Worm (Caenorhabditis elegans) whole organism, mixed stage, embryonic: ENCODE measurements around the gene kgb-2.

Experiments used
- bed-3 ChIP-seq: fragments of 200-800 bp; sonication (Bioruptor generic); optimal IDR thresholded peaks from 3 replicates; lab custom pipeline; 2018; ENCODE audit warnings: mild to moderate bottlenecking, missing genetic modification characterization, moderate library complexity, missing compliant biosample characterization
- elt-3 ChIP-seq: fragments of 150-350 bp; optimal IDR thresholded peaks from 2 replicates; lab custom pipeline; 2014; ENCODE audit warnings: missing biosample characterization, missing genetic modification characterization
- lsy-2 ChIP-seq: fragments of 150-350 bp; optimal IDR thresholded peaks from 2 replicates; lab custom pipeline; 2014; ENCODE audit warnings: missing biosample characterization, missing genetic modification characterization
- nhr-12 ChIP-seq: fragments of 150-350 bp; optimal IDR thresholded peaks from 2 replicates; lab custom pipeline; 2014; ENCODE audit warnings: missing biosample characterization, missing genetic modification characterization
- nhr-28 ChIP-seq: fragments of 150-350 bp; optimal IDR thresholded peaks from 2 replicates; lab custom pipeline; 2014; ENCODE audit warnings: missing biosample characterization, missing genetic modification characterization
- pha-4 ChIP-seq: fragments of 150-350 bp; optimal IDR thresholded peaks from 2 replicates; lab custom pipeline; 2018; ENCODE audit warnings: missing biosample characterization, missing genetic modification reagents, missing genetic modification characterization
- snpc-4 ChIP-seq: fragments of 150-350 bp; optimal IDR thresholded peaks from 2 replicates; lab custom pipeline; 2014; ENCODE audit warnings: missing biosample characterization, missing genetic modification characterization
- unc-39 ChIP-seq: fragments of 150-350 bp; optimal IDR thresholded peaks from 2 replicates; lab custom pipeline; 2014; ENCODE audit warnings: missing biosample characterization, missing genetic modification characterization
- ztf-11 ChIP-seq: fragments of 150-350 bp; optimal IDR thresholded peaks from 2 replicates; lab custom pipeline; 2014; ENCODE audit warnings: missing biosample characterization, missing genetic modification characterization

DNA sequence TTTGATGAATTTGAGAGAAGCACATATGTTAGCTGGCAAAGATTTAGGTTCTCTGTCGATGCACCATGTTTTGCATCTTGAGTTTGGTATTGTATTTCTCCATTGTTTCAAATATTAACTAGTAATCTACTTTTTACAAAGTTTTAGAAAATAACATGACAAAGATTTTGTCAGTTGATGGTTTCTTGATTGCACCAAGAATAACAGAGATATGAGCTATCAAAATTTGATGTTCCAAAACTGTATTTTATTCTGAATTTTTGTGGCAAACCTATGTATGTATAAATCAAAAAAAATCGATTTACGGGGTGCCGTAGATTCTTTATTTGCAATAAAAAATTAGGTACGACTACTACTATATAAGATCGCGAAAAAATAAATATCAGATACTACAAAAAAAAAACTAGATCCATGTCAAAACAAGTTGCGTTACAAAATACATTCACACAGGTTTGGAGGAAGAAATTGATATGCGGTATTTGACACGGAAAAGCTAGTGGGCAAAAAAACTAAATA, 38.3 kb downstream of the kgb-2 start:
- TF ChIP-seq nhr-12 (no peak), elt-3 (tag; lab: Kevin White, UChicago) (no peak), bed-3 (GFP tag; lab: Kevin White, UChicago) (no peak), unc-39 (tag; lab: Kevin White, UChicago) (no peak), lsy-2 (tag; lab: Kevin White, UChicago) (no peak), snpc-4 (no peak), pha-4 (tag; lab: Kevin White, UChicago) (no peak), ztf-11 (tag; lab: Kevin White, UChicago) (no peak), nhr-28 (tag; lab: Kevin White, UChicago) (no peak)
